Fruit fly (Drosophila melanogaster) whole organism, prepupa: ENCODE data around the gene Sry-alpha.

Source experiments
- CG3919 ChIP-seq: fragments of 200-800 bp; sonication (Bioruptor generic); optimal IDR thresholded peaks from 3 replicates; lab custom pipeline; 2016; ENCODE audit warnings: missing biosample characterization, missing genetic modification characterization
- CG8119 ChIP-seq: fragments of 200-800 bp; sonication (Bioruptor generic); IDR thresholded peaks from 3 replicates; pipeline ENCODE4 v1.3.6; 2022; ENCODE audit warnings: missing biosample characterization, missing genetic modification characterization

DNA sequence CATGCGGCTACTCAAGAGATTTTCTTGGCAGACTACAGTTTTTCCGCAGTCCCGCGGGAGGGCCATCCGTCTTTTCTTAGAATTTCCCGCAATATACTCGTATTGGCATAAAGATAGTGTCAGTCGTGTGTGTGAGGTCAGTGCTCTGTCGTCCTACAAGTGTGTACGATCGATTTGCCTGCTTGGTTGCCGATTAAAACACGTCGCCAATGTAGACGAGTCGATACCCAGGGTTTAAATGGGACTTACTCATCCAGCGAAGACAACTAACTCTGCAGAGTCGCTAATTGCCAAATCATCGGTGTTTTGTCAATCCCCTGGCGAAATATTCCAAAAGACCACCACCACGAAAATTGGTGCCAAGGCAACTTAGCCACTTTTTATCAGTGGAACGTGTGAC, 26.5 kb downstream of the Sry-alpha start:
- TF ChIP-seq CG3919 (GFP tag; lab: Kevin White, UChicago) (no peak), CG8119 (GFP tag; lab: Robert Waterston, UW) (no peak)
